Fruit fly (Drosophila melanogaster) whole organism, embryonic: Measurements from ENCODE around the gene ETHR.

ENCODE experiments used
- Abd-B ChIP-seq: fragments of 200-800 bp; sonication (Bioruptor generic); optimal IDR thresholded peaks from 2 replicates; lab custom pipeline; 2018; ENCODE audit warnings: missing biosample characterization, mild to moderate bottlenecking, missing genetic modification characterization, moderate library complexity
- Atf3 ChIP-seq: fragments of 200-800 bp; sonication (Bioruptor generic); optimal IDR thresholded peaks from 3 replicates; lab custom pipeline; 2016; ENCODE audit warnings: missing biosample characterization, missing genetic modification characterization
- CG10267 ChIP-seq: fragments of 200-800 bp; sonication (Bioruptor generic); optimal IDR thresholded peaks from 2 replicates; lab custom pipeline; 2018; ENCODE audit warnings: missing biosample characterization, mild to moderate bottlenecking, missing genetic modification characterization, moderate library complexity
- CG10431 ChIP-seq: fragments of 200-800 bp; sonication (Bioruptor generic); optimal IDR thresholded peaks from 3 replicates; lab custom pipeline; 2018; ENCODE audit warnings: missing biosample characterization, mild to moderate bottlenecking, missing genetic modification characterization
- CG11456 ChIP-seq: fragments of 200-800 bp; sonication (Bioruptor generic); IDR thresholded peaks from 3 replicates; pipeline ENCODE4 v1.3.6; 2022; ENCODE audit warnings: missing biosample characterization, missing genetic modification characterization
- CG11695 ChIP-seq: fragments of 200-800 bp; sonication (Bioruptor generic); IDR thresholded peaks from 3 replicates; pipeline ENCODE4 v1.3.6; 2022; ENCODE audit warnings: missing biosample characterization, missing genetic modification characterization
- CG12155 ChIP-seq: fragments of 200-800 bp; sonication (Bioruptor generic); optimal IDR thresholded peaks from 3 replicates; lab custom pipeline; 2016; ENCODE audit warnings: missing biosample characterization, missing genetic modification characterization
- CG12391 ChIP-seq: fragments of 200-800 bp; sonication (Bioruptor generic); optimal IDR thresholded peaks from 3 replicates; lab custom pipeline; 2018; ENCODE audit warnings: missing biosample characterization, mild to moderate bottlenecking, missing genetic modification characterization, moderate library complexity
- CG15073 ChIP-seq: fragments of 200-800 bp; sonication (Bioruptor generic); optimal IDR thresholded peaks from 2 replicates; lab custom pipeline; 2016; ENCODE audit warnings: missing biosample characterization, missing genetic modification characterization
- CG16863 ChIP-seq: fragments of 200-800 bp; sonication (Bioruptor generic); optimal IDR thresholded peaks from 3 replicates; lab custom pipeline; 2016; ENCODE audit warnings: missing biosample characterization, missing genetic modification characterization
- CG17359 ChIP-seq: fragments of 200-800 bp; sonication (Bioruptor generic); optimal IDR thresholded peaks from 3 replicates; lab custom pipeline; 2018; ENCODE audit warnings: missing biosample characterization, mild to moderate bottlenecking, missing genetic modification characterization, moderate library complexity
- CG17361 ChIP-seq: fragments of 200-800 bp; sonication (Bioruptor generic); IDR thresholded peaks from 3 replicates; pipeline ENCODE4 v1.3.6; 2022; ENCODE audit warnings: missing biosample characterization, missing genetic modification characterization
- CG2678 ChIP-seq: fragments of 200-800 bp; sonication (Bioruptor generic); optimal IDR thresholded peaks from 3 replicates; lab custom pipeline; 2019; ENCODE audit warnings: missing biosample characterization, mild to moderate bottlenecking, missing genetic modification characterization, moderate library complexity
- CG2875 ChIP-seq: fragments of 200-800 bp; sonication (Bioruptor generic); optimal IDR thresholded peaks from 2 replicates; lab custom pipeline; 2017; ENCODE audit warnings: missing biosample characterization, mild to moderate bottlenecking, missing genetic modification characterization, missing genetic modification reagents
- CG4328 ChIP-seq: fragments of 200-800 bp; sonication (Bioruptor generic); optimal IDR thresholded peaks from 3 replicates; lab custom pipeline; 2017; ENCODE audit warnings: missing biosample characterization, missing genetic modification reagents, missing genetic modification characterization
- CG4360 ChIP-seq: fragments of 200-800 bp; sonication (Bioruptor generic); IDR thresholded peaks from 2 replicates; pipeline ENCODE4 v1.3.6; 2022; ENCODE audit warnings: missing biosample characterization, missing genetic modification characterization
- CG4404 ChIP-seq: fragments of 200-800 bp; sonication (Bioruptor generic); IDR thresholded peaks from 2 replicates; pipeline ENCODE4 v1.3.6; 2022; ENCODE audit warnings: missing biosample characterization, missing genetic modification characterization
- CG4707 ChIP-seq: fragments of 200-800 bp; sonication (Bioruptor generic); optimal IDR thresholded peaks from 2 replicates; lab custom pipeline; 2018; ENCODE audit warnings: missing biosample characterization, mild to moderate bottlenecking, missing genetic modification characterization, moderate library complexity
- CG6689 ChIP-seq: fragments of 200-800 bp; sonication (Bioruptor generic); IDR thresholded peaks from 2 replicates; pipeline ENCODE4 v1.3.6; 2022; ENCODE audit warnings: missing biosample characterization, missing genetic modification characterization
- CG7839 ChIP-seq: fragments of 200-800 bp; sonication (Bioruptor generic); optimal IDR thresholded peaks from 3 replicates; lab custom pipeline; 2018; ENCODE audit warnings: missing biosample characterization, mild to moderate bottlenecking, missing genetic modification characterization, moderate library complexity
- CG8290 ChIP-seq, 3 experiments: fragments of 200-800 bp; sonication (Bioruptor generic); optimal IDR thresholded peaks; 2 replicates each; lab custom pipeline; 2016 to 2019; ENCODE audit warnings: missing biosample characterization in 3 of 3, missing genetic modification characterization in 3 of 3, mild to moderate bottlenecking in 2 of 3, moderate library complexity in 1 of 3
- Ets97D ChIP-seq: fragments of 200-800 bp; sonication (Bioruptor generic); optimal IDR thresholded peaks from 3 replicates; lab custom pipeline; 2016; ENCODE audit warnings: missing biosample characterization, missing genetic modification characterization
- Hand ChIP-seq: fragments of 200-800 bp; sonication (Bioruptor generic); optimal IDR thresholded peaks from 2 replicates; lab custom pipeline; 2017; ENCODE audit warnings: mild to moderate bottlenecking, missing biosample characterization, missing genetic modification reagents, missing genetic modification characterization
- Hr39 ChIP-seq: fragments of >200 bp; optimal IDR thresholded peaks from 2 replicates; lab custom pipeline; 2017
- Jarid2 ChIP-seq: fragments of 200-800 bp; sonication (Bioruptor generic); optimal IDR thresholded peaks from 3 replicates; lab custom pipeline; 2017; ENCODE audit warnings: mild to moderate bottlenecking, missing biosample characterization, missing genetic modification reagents, missing genetic modification characterization
- Lpt ChIP-seq: fragments of >200 bp; optimal IDR thresholded peaks from 2 replicates; lab custom pipeline; 2018; ENCODE audit warnings: missing biosample characterization, missing genetic modification characterization
- Nf-YA ChIP-seq: fragments of 200-800 bp; sonication (Bioruptor generic); IDR thresholded peaks from 2 replicates; pipeline ENCODE4 v1.3.6; 2022; ENCODE audit warnings: missing biosample characterization, missing genetic modification characterization
- Opbp ChIP-seq: fragments of 200-800 bp; sonication (Bioruptor generic); IDR thresholded peaks from 3 replicates; pipeline ENCODE4 v1.3.6; 2022; ENCODE audit warnings: missing biosample characterization, missing genetic modification characterization; ENCODE audit not compliant: partially characterized antibody
- Sox100B ChIP-seq: fragments of 200-800 bp; sonication (Bioruptor generic); optimal IDR thresholded peaks from 3 replicates; lab custom pipeline; 2018; ENCODE audit warnings: missing biosample characterization, mild to moderate bottlenecking, missing genetic modification characterization
- aop ChIP-seq: fragments of 200-800 bp; sonication (Bioruptor generic); IDR thresholded peaks from 2 replicates; pipeline ENCODE4 v1.3.6; 2022; ENCODE audit warnings: missing biosample characterization, missing genetic modification characterization
- ap ChIP-seq: fragments of 200-800 bp; sonication (Bioruptor generic); IDR thresholded peaks from 2 replicates; pipeline ENCODE4 v1.3.6; 2022; ENCODE audit warnings: missing biosample characterization, missing genetic modification characterization
- ase ChIP-seq: fragments of 200-800 bp; sonication (Bioruptor generic); IDR thresholded peaks from 3 replicates; pipeline ENCODE4 v1.3.6; 2022; ENCODE audit warnings: missing biosample characterization, missing genetic modification characterization
- ash1 ChIP-seq: fragments of 200-800 bp; sonication (Bioruptor generic); optimal IDR thresholded peaks from 2 replicates; lab custom pipeline; 2018; ENCODE audit warnings: missing biosample characterization, mild to moderate bottlenecking, missing genetic modification characterization
- disco-r ChIP-seq: fragments of 200-800 bp; sonication (Bioruptor generic); optimal IDR thresholded peaks from 2 replicates; lab custom pipeline; 2016; ENCODE audit warnings: missing biosample characterization, missing genetic modification characterization
- lab ChIP-seq: fragments of 200-800 bp; sonication (Bioruptor generic); optimal IDR thresholded peaks from 3 replicates; lab custom pipeline; 2017; ENCODE audit warnings: missing biosample characterization, missing genetic modification characterization, mild to moderate bottlenecking, moderate library complexity, missing genetic modification reagents
- lbe ChIP-seq: fragments of 200-800 bp; sonication (Bioruptor generic); optimal IDR thresholded peaks from 2 replicates; lab custom pipeline; 2016; ENCODE audit warnings: missing biosample characterization, mild to moderate bottlenecking, missing genetic modification characterization
- lola ChIP-seq, 3 experiments: fragments of >200 bp in 2 of 3; fragments of 200-800 bp in 1 of 3; sonication (Bioruptor generic) in 1 of 3; optimal IDR thresholded peaks; 2 replicates each; lab custom pipeline; 2017 to 2019; ENCODE audit warnings: missing biosample characterization in 3 of 3, missing genetic modification characterization in 3 of 3, mild to moderate bottlenecking in 1 of 3, moderate library complexity in 1 of 3
- p53 ChIP-seq: fragments of 200-800 bp; sonication (Bioruptor generic); optimal IDR thresholded peaks from 2 replicates; lab custom pipeline; 2016; ENCODE audit warnings: missing biosample characterization, missing genetic modification characterization
- pfk ChIP-seq: fragments of 200-800 bp; sonication (Bioruptor generic); optimal IDR thresholded peaks from 2 replicates; lab custom pipeline; 2018; ENCODE audit warnings: missing biosample characterization, mild to moderate bottlenecking, missing genetic modification characterization, moderate library complexity
- phol ChIP-seq: fragments of 200-800 bp; sonication (Bioruptor generic); optimal IDR thresholded peaks from 3 replicates; lab custom pipeline; 2018; ENCODE audit warnings: missing biosample characterization, mild to moderate bottlenecking, missing genetic modification characterization, moderate library complexity
- sd ChIP-seq: fragments of 200-800 bp; sonication (Bioruptor generic); optimal IDR thresholded peaks from 3 replicates; lab custom pipeline; 2018; ENCODE audit warnings: missing biosample characterization, mild to moderate bottlenecking, missing genetic modification characterization, moderate library complexity
- sens-2 ChIP-seq: fragments of 200-800 bp; sonication (Bioruptor generic); IDR thresholded peaks from 2 replicates; pipeline ENCODE4 v1.3.6; 2022; ENCODE audit warnings: missing biosample characterization, missing genetic modification characterization
- sisA ChIP-seq: fragments of 200-800 bp; sonication (Bioruptor generic); IDR thresholded peaks from 2 replicates; pipeline ENCODE4 v1.3.6; 2022; ENCODE audit warnings: missing biosample characterization, missing genetic modification characterization
- tio ChIP-seq: fragments of 200-800 bp; sonication (Bioruptor generic); optimal IDR thresholded peaks from 2 replicates; lab custom pipeline; 2017; ENCODE audit warnings: missing biosample characterization, missing genetic modification characterization, inconsistent platforms
- tx ChIP-seq: fragments of 200-800 bp; sonication (Bioruptor generic); optimal IDR thresholded peaks from 2 replicates; lab custom pipeline; 2016; ENCODE audit warnings: missing biosample characterization, missing genetic modification characterization
- wor ChIP-seq: fragments of 200-800 bp; sonication (Bioruptor generic); IDR thresholded peaks from 2 replicates; pipeline ENCODE4 v1.3.6; 2022; ENCODE audit warnings: missing biosample characterization, missing genetic modification characterization
- z ChIP-seq: fragments of 200-800 bp; sonication (Bioruptor generic); IDR thresholded peaks from 3 replicates; pipeline ENCODE4 v1.3.6; 2022; ENCODE audit warnings: missing biosample characterization, missing genetic modification characterization
- zen ChIP-seq: fragments of 200-800 bp; sonication (Bioruptor generic); optimal IDR thresholded peaks from 3 replicates; lab custom pipeline; 2018; ENCODE audit warnings: missing biosample characterization, mild to moderate bottlenecking, missing genetic modification characterization, moderate library complexity
- zfh2 ChIP-seq: fragments of 200-800 bp; sonication (Bioruptor generic); optimal IDR thresholded peaks from 2 replicates; lab custom pipeline; 2016; ENCODE audit warnings: missing biosample characterization, missing genetic modification characterization

The ETHR gene

dm6 chr3R:21204500-21205167 lies 42.2 kb upstream of the ETHR start (continued):
- TF ChIP-seq zen (tag; lab: Kevin White, UChicago) (peak; percentile 62), CG17361 (GFP tag; lab: Robert Waterston, UW) (peak; percentile 95), ash1 (GFP tag; lab: Kevin White, UChicago) (no peak), CG10431 (GFP tag; lab: Kevin White, UChicago) (peak; percentile 65), pfk (GFP tag; lab: Kevin White, UChicago) (peak; percentile 92), phol (tag; lab: Kevin White, UChicago) (peak; percentile 93), CG2678 (tag; lab: Kevin White, UChicago) (peak; percentile 91), Opbp (no peak), CG11456 (GFP tag; lab: Robert Waterston, UW) (no peak), CG8290 (GFP tag; optimal IDR thresholded peaks at IDR 0.05; lab: Kevin White, UChicago) (peak; percentile 39), CG8290 (tag; optimal IDR thresholded peaks at IDR 0.05; lab: Kevin White, UChicago) (peak in 1 of 2 experiments; percentile 84), CG7839 (tag; lab: Kevin White, UChicago) (peak; percentile 89), wor (peak; percentile 86), CG17359 (peak; percentile 90), CG16863 (peak; percentile 87), CG12155 (peak; percentile 53), ap (peak; percentile 62), Atf3 (GFP tag; lab: Kevin White, UChicago) (peak; percentile 76), CG6689 (peak; percentile 87), lab (GFP tag; lab: Kevin White, UChicago) (peak; percentile 84), disco-r (GFP tag; lab: Kevin White, UChicago) (peak; percentile 74), CG15073 (GFP tag; lab: Kevin White, UChicago) (no peak), z (GFP tag; lab: Robert Waterston, UW) (peak; percentile 79; the same call in 2 of the 3 replicates), Ets97D (GFP tag; lab: Kevin White, UChicago) (peak; percentile 57), Sox100B (GFP tag; lab: Kevin White, UChicago) (peak; percentile 89), Nf-YA (peak; percentile 70; the same call in 1 of the 2 replicates), tio (GFP tag; lab: Kevin White, UChicago) (peak; percentile 84), CG10267 (tag; lab: Kevin White, UChicago) (peak; percentile 78), p53 (GFP tag; lab: Kevin White, UChicago) (no peak), CG4328 (GFP tag; lab: Kevin White, UChicago) (peak; percentile 34), Jarid2 (GFP tag; lab: Kevin White, UChicago) (peak; percentile 65), Hr39 (no peak), Hand (peak; percentile 45), sens-2 (GFP tag; lab: Robert Waterston, UW) (peak; percentile 74; the same call in 1 of the 2 replicates), tx (GFP tag; lab: Kevin White, UChicago) (peak; percentile 78), lbe (no peak), CG4707 (peak; percentile 72), zfh2 (GFP tag; lab: Kevin White, UChicago) (peak; percentile 5), aop (GFP tag; lab: Robert Waterston, UW) (no peak), CG4360 (GFP tag; lab: Robert Waterston, UW) (no peak), CG11695 (GFP tag; lab: Robert Waterston, UW) (peak; percentile 76), CG2875 (GFP tag; lab: Kevin White, UChicago) (peak; percentile 78), Abd-B (GFP tag; lab: Kevin White, UChicago) (peak; percentile 80), Lpt (no peak), lola (GFP tag; optimal IDR thresholded peaks at IDR 0.05; lab: Kevin White, UChicago) (peak in 1 of 3 experiments; percentile 84), sd (tag; lab: Kevin White, UChicago) (peak; percentile 59), CG12391 (tag; lab: Kevin White, UChicago) (peak; percentile 90), sisA (GFP tag; lab: Robert Waterston, UW) (peak; percentile 78), ase (GFP tag; lab: Robert Waterston, UW) (peak; percentile 77), CG4404 (GFP tag; lab: Robert Waterston, UW) (peak; percentile 46; the same call in 1 of the 2 replicates)
